Fruit fly (Drosophila melanogaster): ENCODE results near the gene CG13877.
A peak's percentile ranks its signal among the peaks of the same experiment; 100 is the strongest.

CG13877 gene

DNA sequence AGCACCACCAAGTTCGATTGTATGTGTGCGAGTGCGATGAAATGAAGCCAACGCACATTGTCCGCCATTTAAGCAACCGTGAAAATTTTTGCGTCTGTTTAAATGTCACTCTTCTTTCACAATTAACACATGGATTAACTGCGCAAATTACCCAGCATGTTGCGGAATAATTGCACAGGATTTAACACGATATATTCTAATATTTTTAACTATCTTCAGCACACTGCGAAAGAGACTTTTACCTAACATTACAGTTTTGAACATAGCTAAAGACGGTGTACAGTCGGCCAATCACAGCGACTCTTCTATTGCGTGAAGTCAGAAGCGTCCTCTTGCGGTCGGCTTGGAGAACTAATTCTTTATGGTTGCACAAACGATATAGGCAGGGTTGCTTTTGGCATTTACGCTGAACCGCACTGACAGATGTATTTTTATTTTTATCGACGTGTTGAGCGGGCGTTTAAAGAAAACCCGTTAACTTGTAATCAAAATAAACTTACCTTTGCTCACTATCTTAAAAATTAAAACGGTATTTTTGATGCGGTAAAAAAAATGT is 28.9 kb downstream of the CG13877 start:
- no peak for TF ChIP-seq Met (GFP tag; optimal IDR thresholded peaks at IDR 0.05)
- TF ChIP-seq CG6854 (GFP tag; optimal IDR thresholded peaks at IDR 0.05) = peak; percentile 25
- TF ChIP-seq Eip78C (GFP tag) = peak; percentile 91
- peak; percentile 97 for TF ChIP-seq achi (GFP tag; optimal IDR thresholded peaks at IDR 0.05)
- no peak for TF ChIP-seq CG6792 (GFP tag; optimal IDR thresholded peaks at IDR 0.05)
- no peak for TF ChIP-seq vri (GFP tag; optimal IDR thresholded peaks at IDR 0.05)
- peak; percentile 67 for TF ChIP-seq lz (GFP tag; optimal IDR thresholded peaks at IDR 0.05)
- peak; percentile 60 for TF ChIP-seq esn (GFP tag; optimal IDR thresholded peaks at IDR 0.05)
- TF ChIP-seq CG3032 (tag; optimal IDR thresholded peaks at IDR 0.05) = peak; percentile 17

DNA sequence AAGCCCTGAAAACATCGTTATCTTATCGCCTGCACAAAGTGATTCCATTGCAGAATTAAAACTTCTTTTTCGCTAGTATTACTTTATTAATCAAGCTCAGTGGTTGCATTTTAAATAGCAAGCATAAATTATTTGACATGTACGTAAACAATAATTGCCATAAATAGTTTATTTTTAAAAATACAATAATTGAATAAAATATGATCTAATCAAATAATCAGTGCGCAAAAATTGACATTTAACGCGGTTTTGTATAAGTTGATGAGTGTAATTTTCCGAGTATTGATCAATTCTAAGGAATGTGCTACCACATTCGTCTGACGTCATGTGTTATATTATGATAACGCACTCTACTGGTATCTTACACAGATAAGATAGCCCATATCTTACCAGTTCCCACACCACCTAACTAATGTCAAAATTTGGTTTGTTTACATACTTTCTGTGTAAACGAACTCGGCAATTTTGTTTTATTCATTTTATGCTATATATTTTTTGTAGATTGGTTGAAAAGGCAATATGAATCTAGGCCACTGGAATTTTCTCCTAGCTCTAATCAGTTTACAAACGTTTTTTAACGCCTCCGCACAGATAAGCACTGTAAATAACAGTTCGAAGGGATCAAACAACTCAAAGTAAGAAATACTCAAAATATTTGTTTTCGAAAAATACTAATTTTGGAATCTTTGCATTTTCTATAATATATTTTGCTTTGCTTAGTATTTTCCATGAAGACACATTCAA is 29.8 kb downstream of the CG13877 start, which contains the start of gene mthl14:
Gene mthl14 (plus strand): TSS at position 10 of the 744 bp plus-strand sequence.
- peak; percentile 79 for TF ChIP-seq fkh (GFP tag; optimal IDR thresholded peaks at IDR 0.05)
- no peak for TF ChIP-seq CG3032 (tag; optimal IDR thresholded peaks at IDR 0.05)
- no peak for TF ChIP-seq CG7368 (GFP tag; optimal IDR thresholded peaks at IDR 0.05)
- no peak for TF ChIP-seq CG10631 (GFP tag; optimal IDR thresholded peaks at IDR 0.05)

DNA sequence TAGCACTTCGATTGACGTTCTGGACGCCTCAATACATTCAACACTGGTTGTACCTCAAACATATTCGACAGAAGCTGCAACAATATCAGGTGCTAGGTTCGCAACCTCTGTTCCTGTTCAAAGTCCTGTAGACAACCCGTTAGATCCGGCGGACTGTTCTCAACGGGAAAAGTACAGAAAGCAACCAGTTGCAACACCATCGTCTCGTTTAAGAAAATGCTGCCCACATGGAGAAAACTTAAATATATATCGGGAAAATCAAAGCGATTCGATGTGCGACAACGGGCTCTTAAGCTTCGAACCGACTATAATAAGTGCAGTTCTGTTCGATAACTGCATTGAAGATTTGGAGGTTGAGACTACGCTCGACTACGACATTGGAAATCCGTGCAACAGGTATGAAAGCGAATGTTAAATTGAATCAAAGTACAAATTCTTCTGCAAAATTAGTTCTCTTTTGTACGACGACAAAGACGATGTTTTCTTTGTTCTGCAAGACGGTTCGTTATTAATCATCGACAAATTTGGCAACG is 30.4 kb downstream of the CG13877 start:
- TF ChIP-seq Smox (GFP tag; optimal IDR thresholded peaks at IDR 0.05) = no peak
- TF ChIP-seq Sox15 (GFP tag; optimal IDR thresholded peaks at IDR 0.05) = no peak
- no peak for TF ChIP-seq CG31627 (GFP tag; optimal IDR thresholded peaks at IDR 0.05)
- no peak for TF ChIP-seq net (GFP tag; optimal IDR thresholded peaks at IDR 0.05)
- TF ChIP-seq fd85E (GFP tag; optimal IDR thresholded peaks at IDR 0.05) = no peak
- TF ChIP-seq CG9139 (GFP tag; optimal IDR thresholded peaks at IDR 0.05) = no peak
- TF ChIP-seq esn (GFP tag; optimal IDR thresholded peaks at IDR 0.05) = no peak
- no peak for TF ChIP-seq CG1621 (tag; optimal IDR thresholded peaks at IDR 0.05)
- TF ChIP-seq cyc (GFP tag; optimal IDR thresholded peaks at IDR 0.05) = no peak
- TF ChIP-seq CG10669 (GFP tag; optimal IDR thresholded peaks at IDR 0.05) = no peak
- TF ChIP-seq CG4318 (GFP tag; optimal IDR thresholded peaks at IDR 0.05) = no peak
- no peak for TF ChIP-seq svp (GFP tag)
- no peak for TF ChIP-seq spab (GFP tag; optimal IDR thresholded peaks at IDR 0.05)
- TF ChIP-seq pdm3 (GFP tag; optimal IDR thresholded peaks at IDR 0.05) = no peak

DNA sequence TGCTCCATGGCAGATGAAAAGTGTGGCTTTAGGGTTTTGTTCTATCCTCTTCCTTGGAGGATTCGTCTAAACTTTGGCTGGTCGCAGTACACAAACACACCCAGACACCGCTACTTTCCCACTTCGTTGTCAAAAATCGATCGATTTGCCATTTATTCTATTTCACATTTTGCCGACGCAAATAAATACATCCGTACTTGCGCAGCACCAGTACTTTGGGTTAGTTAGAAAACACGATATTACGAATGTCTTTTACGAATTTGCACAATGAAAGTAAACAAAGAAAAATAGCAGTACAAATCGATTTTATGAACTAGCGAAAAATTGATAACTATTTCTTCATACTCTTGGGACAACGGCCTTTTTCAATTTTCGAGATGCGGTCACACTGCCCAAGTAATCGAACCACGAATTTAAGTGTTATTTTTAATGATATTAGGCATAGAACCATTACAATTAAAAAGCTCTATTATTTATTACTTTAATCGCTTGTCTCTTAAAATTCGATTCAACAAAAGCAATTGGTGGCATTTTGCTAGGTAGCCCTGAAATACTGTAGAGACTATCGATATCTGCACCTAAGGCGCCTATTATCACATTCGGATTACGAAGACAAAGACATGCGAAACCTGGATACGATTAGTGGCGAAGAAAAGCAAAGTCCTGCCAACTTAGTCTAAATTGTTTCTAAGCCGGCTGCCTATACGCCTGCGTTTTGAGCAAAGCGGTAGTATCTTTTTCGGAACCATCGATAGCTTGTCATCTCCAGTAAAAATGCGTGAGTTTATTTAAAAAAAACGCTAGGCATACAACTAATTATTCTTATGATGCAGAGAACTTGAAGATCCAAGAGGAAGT is 40.0 kb downstream of the CG13877 start, which contains the start of the genes DIP2 and wac:
Gene DIP2 (minus strand): TSS at position 337 of the 858 bp plus-strand sequence.
Gene wac (plus strand): TSS at position 559 of the 858 bp plus-strand sequence.
- no peak for TF ChIP-seq Smox (GFP tag; optimal IDR thresholded peaks at IDR 0.05)
- peak; percentile 38 for TF ChIP-seq Sox15 (GFP tag; optimal IDR thresholded peaks at IDR 0.05)
- TF ChIP-seq Sox14 (GFP tag; optimal IDR thresholded peaks at IDR 0.05) = peak; percentile 97
- no peak for TF ChIP-seq Lpt (GFP tag; optimal IDR thresholded peaks at IDR 0.05)
- TF ChIP-seq fd59A (GFP tag; optimal IDR thresholded peaks at IDR 0.05) = no peak
- TF ChIP-seq Hr4 (GFP tag; optimal IDR thresholded peaks at IDR 0.05) = no peak
- no peak for TF ChIP-seq dac (GFP tag; optimal IDR thresholded peaks at IDR 0.05)
- no peak for TF ChIP-seq CG6792 (GFP tag; optimal IDR thresholded peaks at IDR 0.05)
- no peak for TF ChIP-seq CG10669 (GFP tag; optimal IDR thresholded peaks at IDR 0.05)
- TF ChIP-seq dsx (GFP tag; optimal IDR thresholded peaks at IDR 0.05; ENCODE audit: poor library complexity, severe bottlenecking) = no peak
- TF ChIP-seq CG11294 (GFP tag; IDR thresholded peaks at IDR 0.05) = no peak
- TF ChIP-seq CG32006 (GFP tag; optimal IDR thresholded peaks at IDR 0.05) = no peak
- TF ChIP-seq CG3919 (GFP tag; optimal IDR thresholded peaks at IDR 0.05) = no peak
- no peak for TF ChIP-seq salr (GFP tag; optimal IDR thresholded peaks at IDR 0.05)
- TF ChIP-seq cyc (GFP tag; optimal IDR thresholded peaks at IDR 0.05) = peak; percentile 64
- TF ChIP-seq CG7368 (GFP tag; optimal IDR thresholded peaks at IDR 0.05) = peak; percentile 60
- TF ChIP-seq CG6276 (GFP tag; optimal IDR thresholded peaks at IDR 0.05) = no peak
- no peak for TF ChIP-seq fd85E (GFP tag; optimal IDR thresholded peaks at IDR 0.05)
- TF ChIP-seq ss (GFP tag; optimal IDR thresholded peaks at IDR 0.05) = no peak
- TF ChIP-seq CG8119 (GFP tag; IDR thresholded peaks at IDR 0.05) = no peak
- peak; percentile 28 for TF ChIP-seq CG11762 (GFP tag; optimal IDR thresholded peaks at IDR 0.05; ENCODE audit: insufficient read depth)
- peak; percentile 62 for TF ChIP-seq acj6 (GFP tag; optimal IDR thresholded peaks at IDR 0.05)
- peak; percentile 78 for TF ChIP-seq esn (GFP tag; optimal IDR thresholded peaks at IDR 0.05)
- TF ChIP-seq CG9139 (GFP tag; optimal IDR thresholded peaks at IDR 0.05) = no peak
- no peak for TF ChIP-seq Ets21C (GFP tag; optimal IDR thresholded peaks at IDR 0.05)
- TF ChIP-seq svp (GFP tag) = no peak
- peak; percentile 68 for TF ChIP-seq fkh (GFP tag; optimal IDR thresholded peaks at IDR 0.05)

All from whole organism, prepupa.